Worm (Caenorhabditis elegans) whole organism, midembryonic: ENCODE data around the gene rrf-3.

Source experiments
- cog-1 ChIP-seq: sonication (generic microtip); optimal IDR thresholded peaks from 2 replicates; lab custom pipeline; 2016; ENCODE audit warnings: missing genetic modification characterization, missing compliant biosample characterization
- flt-1 ChIP-seq: fragments of 200-800 bp; sonication (Bioruptor generic); IDR thresholded peaks from 2 replicates; pipeline ENCODE4 v1.3.6; 2022; ENCODE audit warnings: missing genetic modification characterization, missing compliant biosample characterization
- med-1 ChIP-seq: sonication (generic microtip); optimal IDR thresholded peaks from 2 replicates; lab custom pipeline; 2017; ENCODE audit warnings: missing genetic modification characterization, mild to moderate bottlenecking, missing compliant biosample characterization, antibody characterized with exemption, missing genetic modification reagents; ENCODE audit not compliant: insufficient read depth
- ref-1 ChIP-seq: fragments of 200-800 bp; sonication (Bioruptor generic); conservative IDR thresholded peaks from 2 replicates; pipeline ENCODE4 v1.3.6; 2022; ENCODE audit warnings: missing genetic modification reagents, missing genetic modification characterization, missing compliant biosample characterization
- ztf-23 ChIP-seq: fragments of 200-800 bp; sonication (Bioruptor generic); IDR thresholded peaks from 2 replicates; pipeline ENCODE4 v1.3.6; 2022; ENCODE audit warnings: missing genetic modification reagents, missing genetic modification characterization, missing compliant biosample characterization
- ztf-29 ChIP-seq: fragments of 200-800 bp; sonication (Bioruptor generic); IDR thresholded peaks from 2 replicates; pipeline ENCODE4 v1.3.6; 2022; ENCODE audit warnings: missing genetic modification reagents, missing genetic modification characterization, missing compliant biosample characterization

DNA sequence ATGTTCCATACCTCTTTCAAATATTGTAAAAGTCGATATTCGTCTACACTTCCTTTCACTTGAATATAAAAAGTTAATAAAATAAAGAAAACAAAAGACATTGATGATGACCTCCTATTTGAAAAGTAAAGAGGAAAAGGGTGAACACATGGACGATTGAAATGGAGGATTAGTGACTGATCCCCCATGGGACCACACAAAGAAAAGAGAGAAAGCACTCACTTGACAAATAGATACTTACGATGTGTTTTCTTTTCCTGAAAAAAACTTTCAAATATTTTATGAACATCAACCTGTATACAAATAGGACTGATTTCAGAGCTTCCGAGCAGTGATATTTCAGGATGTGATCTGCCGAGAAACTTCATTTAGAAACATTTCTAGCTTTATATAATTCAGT is 14.8 kb downstream of the rrf-3 start, which contains the start of gene acr-14:
- no peak for TF ChIP-seq flt-1
- no peak for TF ChIP-seq ztf-29 (GFP tag; lab: Robert Waterston, UW)
- no peak for TF ChIP-seq ref-1 (GFP tag; lab: Robert Waterston, UW)
- TF ChIP-seq cog-1 (tag; lab: Kevin White, UChicago), result no peak
- no peak for TF ChIP-seq ztf-23 (GFP tag; lab: Robert Waterston, UW)
- no peak for TF ChIP-seq med-1 (GFP tag; lab: Kevin White, UChicago)
